Worm (Caenorhabditis elegans) whole organism, early embryonic: ENCODE data around the gene tos-1.

ENCODE experiments used
- aly-1 ChIP-seq: sonication (generic microtip); optimal IDR thresholded peaks from 2 replicates; lab custom pipeline; 2016; ENCODE audit warnings: missing genetic modification characterization, missing compliant biosample characterization
- ama-1 ChIP-seq: fragments of 150-350 bp; optimal IDR thresholded peaks from 2 replicates; lab custom pipeline; 2014
- ceh-36 ChIP-seq: sonication (generic microtip); optimal IDR thresholded peaks from 2 replicates; lab custom pipeline; 2016; ENCODE audit warnings: missing genetic modification characterization, inconsistent platforms, missing compliant biosample characterization
- flt-1 ChIP-seq: fragments of 200-800 bp; sonication (Bioruptor generic); IDR thresholded peaks from 2 replicates; pipeline ENCODE4 v1.3.6; 2022; ENCODE audit warnings: missing genetic modification characterization, missing compliant biosample characterization
- hmbx-1 ChIP-seq: sonication (generic microtip); optimal IDR thresholded peaks from 2 replicates; lab custom pipeline; 2016; ENCODE audit warnings: mild to moderate bottlenecking, missing genetic modification characterization, missing compliant biosample characterization
- hmg-4 ChIP-seq: fragments of 200-800 bp; sonication (Bioruptor generic); optimal IDR thresholded peaks from 2 replicates; lab custom pipeline; 2018; ENCODE audit warnings: mild to moderate bottlenecking, missing genetic modification characterization, missing compliant biosample characterization
- hnd-1 ChIP-seq: sonication (generic microtip); optimal IDR thresholded peaks from 2 replicates; lab custom pipeline; 2016; ENCODE audit warnings: missing genetic modification characterization, missing compliant biosample characterization
- pes-1 ChIP-seq: fragments of 200-800 bp; sonication (Bioruptor generic); IDR thresholded peaks from 2 replicates; pipeline ENCODE4 v1.3.6; 2022; ENCODE audit warnings: missing genetic modification reagents, missing genetic modification characterization, missing compliant biosample characterization
- scrt-1 ChIP-seq: fragments of 200-800 bp; sonication (Bioruptor generic); IDR thresholded peaks from 2 replicates; pipeline ENCODE4 v1.3.6; 2022; ENCODE audit warnings: missing genetic modification characterization, missing compliant biosample characterization
- sea-1 ChIP-seq: fragments of 200-800 bp; sonication (Bioruptor generic); conservative IDR thresholded peaks from 2 replicates; pipeline ENCODE4 v1.3.6; 2022; ENCODE audit warnings: missing genetic modification characterization, missing compliant biosample characterization

DNA sequence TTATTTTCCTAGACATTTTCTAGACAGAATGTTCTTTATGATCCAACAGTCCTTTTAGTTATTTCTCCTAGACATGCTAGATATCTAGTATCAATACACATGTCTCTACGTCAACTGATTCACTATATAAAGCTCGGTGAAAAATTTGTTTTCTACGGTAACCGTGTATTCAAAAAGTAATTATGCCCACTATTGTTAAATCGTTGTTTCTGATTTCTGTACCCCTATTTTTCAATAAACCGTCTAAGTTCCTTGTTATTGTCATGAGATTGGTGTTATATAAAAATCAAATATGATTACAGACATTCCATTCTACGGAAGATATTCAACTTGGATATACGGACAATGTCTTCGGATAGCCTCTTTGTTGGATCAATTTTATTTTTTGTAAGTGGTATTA lies 8.9 kb upstream of the tos-1 start, which contains the start of gene srx-46:
- no peak for TF ChIP-seq scrt-1
- no peak for TF ChIP-seq aly-1
- TF ChIP-seq pes-1 (GFP tag; lab: Robert Waterston, UW): no peak
- no peak for TF ChIP-seq hmg-4 (GFP tag; lab: Kevin White, UChicago)
- TF ChIP-seq flt-1 (GFP tag; lab: Robert Waterston, UW): no peak
- no peak for TF ChIP-seq ama-1 (lab: Kevin White, UChicago)
- TF ChIP-seq sea-1: no peak
- TF ChIP-seq hnd-1 (tag; lab: Kevin White, UChicago): no peak
- TF ChIP-seq ceh-36 (tag; lab: Kevin White, UChicago): no peak
- TF ChIP-seq hmbx-1: no peak
